Fruit fly (Drosophila melanogaster) whole organism, embryonic: ENCODE data around the gene Frmd5.

Experiments used
- Atf-2 ChIP-seq: fragments of 200-800 bp; sonication (Bioruptor generic); optimal IDR thresholded peaks from 2 replicates; lab custom pipeline; 2016; ENCODE audit warnings: missing biosample characterization, missing genetic modification characterization
- CG10321 ChIP-seq: fragments of 200-800 bp; sonication (Bioruptor generic); IDR thresholded peaks from 2 replicates; pipeline ENCODE4 v1.3.6; 2022; ENCODE audit warnings: missing biosample characterization, missing genetic modification characterization
- CG11085 ChIP-seq: fragments of 200-800 bp; sonication (Bioruptor generic); IDR thresholded peaks from 2 replicates; pipeline ENCODE4 v1.3.6; 2022; ENCODE audit warnings: missing biosample characterization, missing genetic modification characterization
- CG12659 ChIP-seq: fragments of 200-800 bp; sonication (Bioruptor generic); optimal IDR thresholded peaks from 3 replicates; lab custom pipeline; 2017; ENCODE audit warnings: mild to moderate bottlenecking, missing biosample characterization, missing genetic modification reagents, missing genetic modification characterization
- CG15011 ChIP-seq: fragments of 200-800 bp; sonication (Bioruptor generic); optimal IDR thresholded peaks from 3 replicates; lab custom pipeline; 2018; ENCODE audit warnings: missing biosample characterization, mild to moderate bottlenecking, missing genetic modification characterization
- CG15514 ChIP-seq: fragments of 200-800 bp; sonication (Bioruptor generic); optimal IDR thresholded peaks from 3 replicates; lab custom pipeline; 2017; ENCODE audit warnings: missing biosample characterization, missing genetic modification characterization, mild to moderate bottlenecking, moderate library complexity, missing genetic modification reagents
- CG17361 ChIP-seq: fragments of 200-800 bp; sonication (Bioruptor generic); IDR thresholded peaks from 3 replicates; pipeline ENCODE4 v1.3.6; 2022; ENCODE audit warnings: missing biosample characterization, missing genetic modification characterization
- CG6272 ChIP-seq: fragments of 200-800 bp; sonication (Bioruptor generic); IDR thresholded peaks from 2 replicates; pipeline ENCODE4 v1.3.6; 2022; ENCODE audit warnings: missing biosample characterization, missing genetic modification characterization
- CG9876 ChIP-seq: fragments of 200-800 bp; sonication (Bioruptor generic); optimal IDR thresholded peaks from 2 replicates; lab custom pipeline; 2016; ENCODE audit warnings: missing biosample characterization, missing genetic modification characterization
- Sox102F ChIP-seq: fragments of 200-800 bp; sonication (Bioruptor generic); optimal IDR thresholded peaks from 2 replicates; lab custom pipeline; 2018; ENCODE audit warnings: missing biosample characterization, mild to moderate bottlenecking, missing genetic modification characterization, moderate library complexity
- Ssrp ChIP-seq: fragments of 200-800 bp; sonication (Bioruptor generic); optimal IDR thresholded peaks from 2 replicates; lab custom pipeline; 2018; ENCODE audit warnings: missing biosample characterization, mild to moderate bottlenecking, missing genetic modification characterization, moderate library complexity
- Tbp ChIP-seq: fragments of >200 bp; optimal IDR thresholded peaks from 2 replicates; lab custom pipeline; 2018; ENCODE audit warnings: missing biosample characterization, missing genetic modification characterization
- rib ChIP-seq: fragments of 200-800 bp; sonication (Bioruptor generic); IDR thresholded peaks from 2 replicates; pipeline ENCODE4 v1.3.6; 2022; ENCODE audit warnings: missing biosample characterization, missing genetic modification characterization

DNA sequence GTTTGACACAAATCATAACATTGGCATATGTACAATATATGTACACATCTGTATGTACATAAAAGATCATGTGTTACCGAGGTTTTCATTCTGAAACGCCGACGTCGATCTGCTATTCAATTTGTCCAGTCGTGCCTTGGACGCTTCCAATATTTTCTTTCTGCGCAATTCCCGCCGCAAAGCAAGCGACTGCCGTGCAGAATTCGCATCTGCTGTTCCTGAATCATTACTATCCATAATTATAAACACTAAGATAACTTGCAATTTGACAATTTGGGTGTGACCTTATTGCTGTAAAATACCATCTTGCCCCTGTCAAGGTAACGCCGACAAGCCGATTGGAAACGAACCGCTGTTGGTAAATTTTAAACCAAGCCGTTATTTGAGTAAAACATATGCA lies 32.4 kb upstream of the Frmd5 start:
- TF ChIP-seq Tbp (GFP tag; lab: Kevin White, UChicago), result no peak
- TF ChIP-seq Atf-2 (GFP tag; lab: Kevin White, UChicago), result no peak
- TF ChIP-seq CG10321 (GFP tag; lab: Robert Waterston, UW), result no peak
- no peak for TF ChIP-seq CG11085 (GFP tag; lab: Robert Waterston, UW)
- no peak for TF ChIP-seq CG15011 (GFP tag; lab: Kevin White, UChicago)
- TF ChIP-seq rib (GFP tag; lab: Robert Waterston, UW), result no peak
- peak; percentile 37 for TF ChIP-seq CG15514
- no peak for TF ChIP-seq Sox102F (GFP tag; lab: Kevin White, UChicago)
- peak; percentile 62 for TF ChIP-seq CG12659 (GFP tag; lab: Kevin White, UChicago)
- no peak for TF ChIP-seq Ssrp (tag; lab: Kevin White, UChicago)
- no peak for TF ChIP-seq CG17361 (GFP tag; lab: Robert Waterston, UW)
- no peak for TF ChIP-seq CG9876 (GFP tag; lab: Kevin White, UChicago)
- TF ChIP-seq CG6272 (GFP tag; lab: Robert Waterston, UW), result no peak
